Worm (Caenorhabditis elegans): ENCODE measurements around the gene ZK180.6.
A peak's percentile ranks its signal among the peaks of the same experiment; 100 is the strongest.

- TF ChIP-seq ama-1 (optimal IDR thresholded peaks at IDR 0.05), result no peak
- peak in 1 of 2 experiments; percentile 40 for TF ChIP-seq ama-1 (GFP tag; optimal IDR thresholded peaks at IDR 0.05)
- TF ChIP-seq T26A5.8 (tag; optimal IDR thresholded peaks at IDR 0.05), result no peak
- no peak for TF ChIP-seq F57C9.4 (tag; optimal IDR thresholded peaks at IDR 0.05)
Observed at ce11 chrIV:4538672-4539071, 13.8 kb upstream of the ZK180.6 start.

All from whole organism, young adult.